Worm (Caenorhabditis elegans) whole organism, L4 larva: Measurements from ENCODE around the gene tag-244.

Experiments
- R02D3.7 ChIP-seq: fragments of 150-350 bp; sonication (generic microtip); optimal IDR thresholded peaks from 3 replicates; lab custom pipeline; 2014; ENCODE audit warnings: missing biosample characterization, missing genetic modification characterization
- ceh-28 ChIP-seq: fragments of 150-350 bp; optimal IDR thresholded peaks from 2 replicates; lab custom pipeline; 2014; ENCODE audit warnings: missing biosample characterization, missing genetic modification reagents, missing genetic modification characterization
- dmd-6 ChIP-seq: fragments of 200-800 bp; sonication (Bioruptor generic); IDR thresholded peaks from 2 replicates; pipeline ENCODE4 v1.3.6; 2022; ENCODE audit warnings: missing genetic modification reagents, missing genetic modification characterization, missing compliant biosample characterization
- fos-1 ChIP-seq: fragments of 150-350 bp; optimal IDR thresholded peaks from 2 replicates; lab custom pipeline; 2014; ENCODE audit warnings: missing biosample characterization, missing genetic modification characterization
- nhr-10 ChIP-seq: fragments of 150-350 bp; optimal IDR thresholded peaks from 2 replicates; lab custom pipeline; 2014; ENCODE audit warnings: missing biosample characterization, missing genetic modification characterization
- nhr-28 ChIP-seq: fragments of 150-350 bp; optimal IDR thresholded peaks from 2 replicates; lab custom pipeline; 2014; ENCODE audit warnings: missing biosample characterization, missing genetic modification characterization
- nhr-41 ChIP-seq: fragments of 200-800 bp; sonication (Bioruptor generic); IDR thresholded peaks from 2 replicates; pipeline ENCODE4 v1.3.6; 2022; ENCODE audit warnings: missing genetic modification reagents, missing genetic modification characterization, missing compliant biosample characterization
- php-3 ChIP-seq: fragments of 200-800 bp; sonication (Bioruptor generic); IDR thresholded peaks from 2 replicates; pipeline ENCODE4 v1.3.6; 2022; ENCODE audit warnings: missing genetic modification reagents, missing genetic modification characterization, missing compliant biosample characterization
- pqm-1 ChIP-seq: sonication (generic microtip); optimal IDR thresholded peaks from 2 replicates; lab custom pipeline; 2017; ENCODE audit warnings: missing biosample characterization, missing genetic modification characterization
- vab-7 ChIP-seq: fragments of 200-800 bp; sonication (Bioruptor generic); IDR thresholded peaks from 2 replicates; pipeline ENCODE4 v1.3.6; 2022; ENCODE audit warnings: missing genetic modification reagents, missing genetic modification characterization, missing compliant biosample characterization
- zag-1 ChIP-seq: fragments of 150-350 bp; optimal IDR thresholded peaks from 2 replicates; lab custom pipeline; 2014; ENCODE audit warnings: missing biosample characterization, missing genetic modification characterization

- TF ChIP-seq zag-1 (tag; lab: Kevin White, UChicago) (no peak), nhr-41 (GFP tag; lab: Robert Waterston, UW) (no peak), vab-7 (GFP tag; lab: Robert Waterston, UW) (no peak), R02D3.7 (no peak), php-3 (GFP tag; lab: Robert Waterston, UW) (no peak), ceh-28 (tag; lab: Kevin White, UChicago) (no peak), nhr-28 (tag; lab: Kevin White, UChicago) (no peak), pqm-1 (no peak), dmd-6 (GFP tag; lab: Robert Waterston, UW) (no peak), fos-1 (tag; lab: Kevin White, UChicago) (no peak), nhr-10 (no peak)
Observed at ce11 chrIV:1547129-1547528, 3.5 kb upstream of the tag-244 start.
